Worm (Caenorhabditis elegans): ENCODE measurements around the gene abu-11.
A peak's percentile ranks its signal among the peaks of the same experiment; 100 is the strongest.

The abu-11 gene

DNA sequence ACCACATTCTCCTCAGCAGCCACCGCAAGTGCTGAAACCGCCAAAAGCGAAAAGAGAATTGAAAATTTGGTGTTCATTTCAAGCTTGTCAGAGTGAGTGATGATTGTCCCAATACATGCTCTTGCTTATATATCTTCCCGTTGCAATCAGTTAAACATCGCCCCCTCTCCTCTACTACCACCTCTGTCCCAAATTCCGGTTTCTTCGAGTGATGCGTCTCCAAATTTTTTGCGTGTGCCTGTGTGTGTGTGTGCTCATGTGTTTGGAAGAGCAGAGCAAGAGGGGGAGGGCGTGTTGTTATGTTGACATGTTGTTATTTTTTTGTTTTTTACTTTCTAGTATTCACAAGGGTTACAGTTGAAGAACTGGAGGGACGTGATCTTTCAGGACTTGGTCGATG lies at the start of gene abu-11:
TSS of gene abu-11 (minus strand) at position 101 of the 400 bp plus-strand sequence.
- TF ChIP-seq him-1 (tag; optimal IDR thresholded peaks at IDR 0.05): no peak
- no peak for TF ChIP-seq dao-5 (tag; optimal IDR thresholded peaks at IDR 0.05)
- no peak for TF ChIP-seq W03F9.2 (tag; optimal IDR thresholded peaks at IDR 0.05)

DNA sequence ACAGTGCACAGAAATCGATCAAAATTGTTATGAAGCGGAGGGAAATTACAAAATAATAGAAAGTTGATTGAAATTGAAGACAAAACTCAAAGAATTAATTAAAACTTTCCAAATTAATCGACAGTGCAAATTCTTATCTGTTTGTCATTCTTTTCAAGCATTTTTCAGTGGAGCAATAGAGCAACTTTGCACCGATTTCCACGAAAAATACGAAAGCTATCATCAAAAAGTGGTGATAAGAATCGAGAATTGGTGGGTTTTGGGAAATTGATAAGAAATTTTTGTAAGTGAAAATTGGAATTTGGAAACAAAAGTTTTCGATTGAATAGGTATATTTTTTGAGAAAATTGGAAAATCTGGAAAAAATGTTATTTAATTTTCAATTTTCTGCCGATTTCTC lies 45.7 kb upstream of the abu-11 start:
- TF ChIP-seq dao-5 (tag; optimal IDR thresholded peaks at IDR 0.05): no peak
- no peak for TF ChIP-seq him-1 (tag; optimal IDR thresholded peaks at IDR 0.05)
- no peak for TF ChIP-seq W03F9.2 (tag; optimal IDR thresholded peaks at IDR 0.05)

DNA sequence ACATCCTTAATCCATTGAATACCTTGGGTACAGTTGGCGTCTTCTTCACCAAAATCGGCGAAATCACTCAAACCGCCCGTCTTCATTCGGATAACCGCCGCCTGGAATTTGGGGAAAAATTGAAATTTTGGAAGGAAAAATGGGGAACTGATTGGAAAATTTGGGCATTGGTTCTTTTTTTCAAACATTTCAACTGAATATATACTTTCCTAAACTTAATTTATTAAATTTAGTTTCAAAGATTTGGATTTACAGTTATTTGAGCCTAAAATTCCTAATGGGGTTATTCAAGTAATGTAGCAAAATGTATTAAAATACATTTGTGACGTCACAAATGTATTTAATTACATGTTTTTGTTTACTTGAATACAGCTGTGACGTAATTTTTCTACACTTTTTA lies 43.4 kb upstream of the abu-11 start, which contains the start of gene laat-1:
TSS of gene laat-1 (minus strand) at position 101 of the 400 bp plus-strand sequence.
- TF ChIP-seq W03F9.2 (tag; optimal IDR thresholded peaks at IDR 0.05): no peak
- no peak for TF ChIP-seq dao-5 (tag; optimal IDR thresholded peaks at IDR 0.05)

DNA sequence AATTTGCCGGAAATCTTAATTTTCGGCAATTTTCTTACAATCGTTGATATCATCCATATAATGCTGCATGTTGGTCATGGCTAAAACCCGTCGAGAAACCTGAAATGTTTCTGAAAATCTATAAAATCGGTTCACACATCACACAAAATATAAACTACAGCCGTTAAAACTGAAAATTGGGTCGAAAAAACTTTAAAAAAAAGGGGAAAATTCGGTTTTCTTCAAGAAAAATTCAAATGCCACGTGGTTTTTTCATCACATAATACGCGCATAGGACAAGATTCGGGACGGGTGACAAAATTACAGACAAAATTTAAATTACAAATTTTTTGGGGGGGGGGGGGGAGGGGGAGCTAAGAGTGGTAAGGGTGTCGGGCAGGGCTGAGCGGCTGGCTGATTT lies 38.3 kb upstream of the abu-11 start, which contains the start of gene Y43H11AL.1:
TSS of gene Y43H11AL.1 (minus strand) at position 101 of the 400 bp plus-strand sequence.
- TF ChIP-seq W03F9.2 (tag; optimal IDR thresholded peaks at IDR 0.05) (no peak), dao-5 (tag; optimal IDR thresholded peaks at IDR 0.05) (no peak), him-1 (tag; optimal IDR thresholded peaks at IDR 0.05) (no peak)

DNA sequence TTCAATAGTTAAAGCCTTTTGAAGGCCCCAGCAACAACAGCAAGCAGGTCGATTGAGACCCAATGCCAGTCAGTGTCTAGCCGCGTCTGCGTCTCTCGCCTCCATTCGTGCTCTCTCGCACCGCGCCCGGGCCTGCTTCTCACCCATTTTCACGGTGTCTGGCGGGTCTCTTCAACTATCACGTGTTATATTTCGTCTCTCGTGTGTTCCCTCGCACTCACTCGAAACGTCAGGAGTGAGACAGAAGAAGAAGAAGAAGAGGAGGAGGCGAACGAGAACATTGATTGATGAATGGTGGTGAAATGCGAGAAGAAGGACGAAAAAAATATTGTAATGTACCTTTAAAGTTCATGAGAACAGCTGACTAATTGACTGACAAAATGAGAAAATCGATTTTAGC lies 26.9 kb upstream of the abu-11 start:
- TF ChIP-seq W03F9.2 (tag; optimal IDR thresholded peaks at IDR 0.05) (peak; percentile 17), dao-5 (tag; optimal IDR thresholded peaks at IDR 0.05) (no peak), him-1 (tag; optimal IDR thresholded peaks at IDR 0.05) (no peak)

DNA sequence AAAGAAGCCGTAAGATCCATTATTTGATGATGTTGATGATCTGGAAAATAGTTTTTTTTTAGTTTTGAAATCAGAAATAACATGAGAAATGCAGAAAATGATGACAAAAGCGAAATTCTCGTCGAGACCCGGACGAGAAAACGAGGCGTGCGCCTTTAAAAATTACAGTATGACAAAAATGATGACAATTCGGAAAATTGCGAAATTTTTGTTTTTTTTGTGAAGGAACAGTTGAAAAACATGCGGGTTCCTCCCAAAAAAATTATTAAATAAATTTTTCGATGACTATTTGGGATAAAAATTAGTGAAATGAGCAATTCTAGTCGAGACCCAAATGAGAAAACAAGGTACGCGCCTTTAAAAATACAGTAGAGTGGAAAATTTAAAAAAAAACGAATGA lies 26.2 kb upstream of the abu-11 start, which contains the start of gene ubxn-3:
TSS of gene ubxn-3 (minus strand) at position 66 of the 400 bp plus-strand sequence.
- TF ChIP-seq dao-5 (tag; optimal IDR thresholded peaks at IDR 0.05): no peak
- TF ChIP-seq W03F9.2 (tag; optimal IDR thresholded peaks at IDR 0.05): no peak
- no peak for TF ChIP-seq him-1 (tag; optimal IDR thresholded peaks at IDR 0.05)

DNA sequence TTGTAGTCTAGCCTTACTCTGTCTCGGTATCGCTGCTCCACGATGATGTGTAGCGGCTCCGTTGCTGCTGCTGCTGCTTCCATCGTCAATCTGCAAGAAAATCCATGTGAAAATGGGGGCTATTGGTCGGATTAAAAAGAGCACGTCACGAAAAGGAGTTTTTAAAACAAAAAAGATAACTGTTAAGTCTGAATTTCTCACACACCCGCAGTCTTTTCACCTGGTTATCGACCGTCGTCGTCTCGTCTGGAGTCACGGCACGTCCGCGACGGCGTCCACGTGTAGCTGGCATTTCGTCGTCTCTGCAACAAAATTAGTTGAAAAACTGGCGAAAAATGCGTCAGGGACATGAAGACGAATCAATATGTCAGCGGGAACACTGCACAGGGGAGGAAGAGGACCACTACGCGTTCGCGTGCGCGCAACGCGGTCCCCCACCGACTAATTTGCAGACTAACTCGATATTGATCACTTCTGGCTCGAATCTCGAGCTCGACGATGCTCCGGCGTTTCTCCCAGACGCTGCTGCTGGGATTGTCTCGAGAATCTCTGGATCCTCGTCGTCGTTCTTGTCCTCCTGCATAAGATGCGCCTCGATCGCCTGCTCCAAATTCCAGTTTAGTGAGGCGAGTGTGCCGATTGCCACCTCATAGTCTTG lies 25.6 kb upstream of the abu-11 start:
- no peak for TF ChIP-seq W03F9.2 (tag; optimal IDR thresholded peaks at IDR 0.05)
- no peak for TF ChIP-seq dao-5 (tag; optimal IDR thresholded peaks at IDR 0.05)
- TF ChIP-seq him-1 (tag; optimal IDR thresholded peaks at IDR 0.05): no peak

DNA sequence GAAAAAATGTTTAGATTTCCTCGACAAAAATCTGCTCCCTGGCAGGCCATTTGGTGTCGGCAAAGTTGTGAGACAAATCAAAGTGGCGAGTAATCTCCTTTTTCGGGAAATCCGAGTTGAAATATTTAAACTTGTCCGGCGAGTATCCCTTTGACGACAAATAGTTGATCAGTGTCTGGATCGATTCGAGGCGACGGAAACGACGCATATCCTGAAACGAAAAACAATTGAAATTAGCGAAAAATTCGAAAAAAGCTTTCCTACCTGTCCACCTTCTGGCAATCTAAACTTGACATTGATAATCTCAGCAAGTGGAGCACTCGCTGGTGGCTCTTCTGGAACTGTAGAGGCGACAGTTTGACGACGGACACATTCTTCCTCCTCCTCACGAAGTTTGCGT lies 22.9 kb upstream of the abu-11 start:
- no peak for TF ChIP-seq W03F9.2 (tag; optimal IDR thresholded peaks at IDR 0.05)
- no peak for TF ChIP-seq dao-5 (tag; optimal IDR thresholded peaks at IDR 0.05)
- no peak for TF ChIP-seq him-1 (tag; optimal IDR thresholded peaks at IDR 0.05)

DNA sequence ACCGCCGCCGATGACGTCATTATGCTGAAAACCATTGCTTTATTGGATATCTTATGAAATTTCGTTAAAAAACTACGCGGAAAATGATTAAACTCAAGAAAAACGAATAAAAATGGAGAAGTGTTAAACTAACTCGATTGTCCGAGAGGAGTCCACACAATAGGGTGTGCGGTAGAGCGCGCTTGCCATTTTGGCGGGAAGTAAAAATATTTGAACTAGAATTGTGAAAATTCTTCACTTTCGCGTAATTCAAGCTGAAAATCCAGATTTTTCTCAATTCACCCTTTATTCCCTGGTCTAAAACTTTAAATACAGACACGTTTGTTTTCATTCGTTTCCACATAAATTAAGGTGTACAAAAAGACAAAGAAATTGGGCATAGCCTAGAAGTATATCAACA lies 22.2 kb upstream of the abu-11 start, which contains the start of gene F48A11.4:
TSS of gene F48A11.4 (minus strand) at position 24 of the 400 bp plus-strand sequence.
- TF ChIP-seq him-1 (tag; optimal IDR thresholded peaks at IDR 0.05): peak; percentile 52
- peak; percentile 89 for TF ChIP-seq W03F9.2 (tag; optimal IDR thresholded peaks at IDR 0.05)
- TF ChIP-seq dao-5 (tag; optimal IDR thresholded peaks at IDR 0.05): no peak

DNA sequence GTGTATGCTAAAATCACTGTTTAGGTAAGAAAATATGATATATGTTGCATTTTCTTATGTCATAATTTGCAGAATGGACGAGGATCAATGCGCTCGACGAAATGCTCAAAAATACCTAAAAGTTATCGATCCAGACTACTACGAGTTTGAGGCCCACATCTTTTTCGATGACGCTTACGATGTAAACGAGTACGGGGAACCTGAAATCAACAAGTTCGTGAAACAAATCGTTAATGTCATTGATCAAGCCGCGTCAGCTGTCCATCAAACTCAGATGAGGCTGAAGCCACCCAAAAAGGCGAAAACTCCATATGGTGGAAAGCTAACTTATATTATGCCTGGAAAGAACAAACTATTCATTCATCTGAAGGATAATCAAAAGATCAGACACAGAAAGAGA lies 13.7 kb upstream of the abu-11 start:
- no peak for TF ChIP-seq dao-5 (tag; optimal IDR thresholded peaks at IDR 0.05)
- TF ChIP-seq W03F9.2 (tag; optimal IDR thresholded peaks at IDR 0.05): no peak
- TF ChIP-seq him-1 (tag; optimal IDR thresholded peaks at IDR 0.05): no peak

DNA sequence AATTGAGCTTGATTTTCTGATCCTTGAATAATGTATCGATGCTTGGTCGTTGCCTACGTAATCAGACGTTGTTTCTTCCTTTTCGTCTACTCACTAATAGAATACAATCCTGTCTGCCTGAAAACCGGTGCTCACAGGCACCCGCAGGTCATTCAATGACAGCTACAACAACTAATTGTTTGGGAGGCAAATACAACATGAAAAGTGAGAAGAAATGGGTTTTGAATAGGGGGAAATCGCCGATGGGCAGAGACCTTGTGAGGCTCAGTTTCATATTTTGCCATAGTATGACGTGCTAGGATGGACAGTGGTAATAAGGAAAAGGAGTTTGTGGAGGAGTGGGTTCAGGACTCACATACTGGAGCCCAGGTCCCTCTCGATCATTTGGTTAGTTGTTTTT lies 2.3 kb upstream of the abu-11 start, which contains the start of gene chs-2:
TSS of gene chs-2 (plus strand) at position 301 of the 400 bp plus-strand sequence.
- TF ChIP-seq W03F9.2 (tag; optimal IDR thresholded peaks at IDR 0.05): no peak

DNA sequence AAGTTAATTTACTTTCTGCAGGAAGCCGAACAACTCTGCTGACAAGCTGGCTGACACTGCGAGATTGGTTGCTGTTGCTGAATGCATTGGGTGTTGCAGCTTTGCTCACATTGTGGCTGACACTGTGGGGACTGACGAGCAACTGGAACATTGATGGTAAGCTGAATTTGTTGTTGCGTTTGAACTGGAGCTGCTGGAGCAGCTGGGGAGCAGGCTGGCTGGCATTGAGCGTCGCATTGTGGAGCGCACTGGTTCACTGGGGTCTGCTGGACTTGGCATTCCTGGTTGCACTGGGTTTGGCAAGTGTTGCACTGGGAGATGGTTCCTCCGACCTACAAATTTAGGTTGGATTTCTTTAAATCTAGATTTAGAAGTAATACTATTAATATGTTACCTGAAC lies 1.8 kb downstream of the abu-11 start:
- TF ChIP-seq him-1 (tag; optimal IDR thresholded peaks at IDR 0.05): no peak

DNA sequence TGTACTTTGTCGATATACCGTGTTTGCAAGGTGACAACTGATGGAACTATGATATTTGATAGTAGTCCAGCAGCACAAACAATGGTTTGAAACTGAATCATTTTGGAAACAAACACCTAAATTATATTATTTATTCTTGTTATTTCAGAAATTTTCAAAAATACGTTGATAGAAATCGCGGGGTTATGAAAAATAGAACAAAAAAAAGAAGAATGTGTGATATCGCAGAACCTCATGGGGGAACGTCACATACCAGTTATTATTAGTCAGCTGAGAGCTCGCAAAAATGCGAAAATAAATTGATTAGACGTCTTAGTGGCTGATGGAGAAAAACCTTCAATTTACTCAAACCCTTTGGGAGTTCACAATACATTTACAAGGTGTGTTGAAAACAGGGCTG lies 5.4 kb downstream of the abu-11 start, which contains the start of gene T01D1.5:
TSS of gene T01D1.5 (minus strand) at position 101 of the 400 bp plus-strand sequence.
- no peak for TF ChIP-seq him-1 (tag; optimal IDR thresholded peaks at IDR 0.05)
- TF ChIP-seq W03F9.2 (tag; optimal IDR thresholded peaks at IDR 0.05): no peak
- TF ChIP-seq dao-5 (tag; optimal IDR thresholded peaks at IDR 0.05): no peak

DNA sequence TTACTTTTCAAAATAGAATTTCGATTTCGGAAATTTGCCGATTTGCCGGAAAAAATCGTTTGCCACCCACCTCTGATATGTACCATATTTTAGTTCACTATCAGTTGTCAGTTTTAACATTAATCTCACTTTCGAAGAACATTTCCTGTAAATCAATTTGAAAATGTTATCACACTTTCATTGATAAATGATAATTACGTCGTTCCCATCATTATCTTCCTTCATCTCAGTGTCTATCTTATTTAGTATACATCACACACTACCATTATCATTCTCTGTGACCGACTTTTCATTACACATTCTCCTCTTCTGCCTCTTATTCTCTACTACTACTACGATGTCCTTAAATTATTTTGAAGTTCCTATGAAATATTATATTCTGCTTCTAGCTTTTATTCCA lies 7.9 kb downstream of the abu-11 start, which contains the start of gene T01D1.8:
TSS of gene T01D1.8 (plus strand) at position 236 of the 400 bp plus-strand sequence.
- TF ChIP-seq W03F9.2 (tag; optimal IDR thresholded peaks at IDR 0.05) (no peak), him-1 (tag; optimal IDR thresholded peaks at IDR 0.05) (no peak), dao-5 (tag; optimal IDR thresholded peaks at IDR 0.05) (no peak)

DNA sequence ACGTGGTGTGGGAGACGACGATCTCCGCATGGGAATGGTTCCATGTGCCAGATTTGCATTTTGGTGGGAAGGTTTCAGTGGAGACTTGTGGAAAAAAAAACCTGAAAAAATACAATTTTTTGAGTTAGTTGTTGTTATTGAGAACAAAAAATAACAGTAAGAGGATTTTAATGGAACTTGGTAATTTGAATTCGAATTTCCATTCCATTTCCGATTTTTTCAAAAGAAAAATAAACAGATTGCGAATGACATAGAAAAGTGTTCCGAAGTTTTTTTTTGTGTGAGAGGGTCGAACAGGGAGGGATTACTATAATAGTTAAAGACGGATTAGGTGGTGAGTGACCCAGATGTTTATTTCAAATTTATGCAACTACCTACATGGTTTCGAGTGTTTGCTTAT lies 15.4 kb downstream of the abu-11 start, which contains the start of gene T01D1.4:
TSS of gene T01D1.4 (minus strand) at position 101 of the 400 bp plus-strand sequence.
- TF ChIP-seq dao-5 (tag; optimal IDR thresholded peaks at IDR 0.05): no peak
- no peak for TF ChIP-seq him-1 (tag; optimal IDR thresholded peaks at IDR 0.05)
- no peak for TF ChIP-seq W03F9.2 (tag; optimal IDR thresholded peaks at IDR 0.05)
